Fruit fly (Drosophila melanogaster): ENCODE data around the gene Ptip.

Ptip gene

dm6 chr3L:13993742-13994719 is 34.9 kb downstream of the Ptip start, which contains the start of gene CtsK1 (continued):
- TF ChIP-seq CG1832 (GFP tag; optimal IDR thresholded peaks at IDR 0.05) (no peak), CG17612 (GFP tag; IDR thresholded peaks at IDR 0.05) (no peak), CG4820 (GFP tag; optimal IDR thresholded peaks at IDR 0.05) (no peak), CG15011 (GFP tag; optimal IDR thresholded peaks at IDR 0.05) (no peak), CG15479 (GFP tag; optimal IDR thresholded peaks at IDR 0.05) (no peak), run (tag; optimal IDR thresholded peaks at IDR 0.05) (no peak), al (GFP tag; IDR thresholded peaks at IDR 0.05) (no peak), Oli (tag; optimal IDR thresholded peaks at IDR 0.05) (peak; percentile 12), Ets97D (GFP tag; optimal IDR thresholded peaks at IDR 0.05) (peak; percentile 9), schlank (tag; optimal IDR thresholded peaks at IDR 0.05) (no peak), CG12391 (tag; optimal IDR thresholded peaks at IDR 0.05) (peak; percentile 46), fd64A (GFP tag; optimal IDR thresholded peaks at IDR 0.05) (no peak), Max (GFP tag; optimal IDR thresholded peaks at IDR 0.05) (no peak), CG17361 (GFP tag; IDR thresholded peaks at IDR 0.05) (peak; percentile 62; the same call in 2 of the 3 replicates), crol (GFP tag; IDR thresholded peaks at IDR 0.05) (no peak), az2 (GFP tag; optimal IDR thresholded peaks at IDR 0.05) (no peak), CG11560 (tag; IDR thresholded peaks at IDR 0.05) (no peak), oc (tag; optimal IDR thresholded peaks at IDR 0.05) (no peak), CG15696 (tag; optimal IDR thresholded peaks at IDR 0.05) (no peak), Sox102F (GFP tag; optimal IDR thresholded peaks at IDR 0.05) (no peak), crp (GFP tag; optimal IDR thresholded peaks at IDR 0.05) (peak in 1 of 2 experiments; percentile 48), vnd (GFP tag; IDR thresholded peaks at IDR 0.05; ENCODE audit: partially characterized antibody) (peak; percentile 61), ftz-f1 (GFP tag; optimal IDR thresholded peaks at IDR 0.05) (no peak), Hey (tag; optimal IDR thresholded peaks at IDR 0.05) (no peak), pzg (GFP tag; optimal IDR thresholded peaks at IDR 0.05) (peak; percentile 40), CG18262 (tag; optimal IDR thresholded peaks at IDR 0.05) (peak; percentile 50), CG32772 (GFP tag; IDR thresholded peaks at IDR 0.05) (no peak; the same call in 1 of the 2 replicates), chm (GFP tag; IDR thresholded peaks at IDR 0.05) (no peak), sisA (GFP tag; IDR thresholded peaks at IDR 0.05) (no peak), CG13424 (tag; optimal IDR thresholded peaks at IDR 0.05) (peak; percentile 30), wek (GFP tag; optimal IDR thresholded peaks at IDR 0.05) (no peak), D (optimal IDR thresholded peaks at IDR 0.05) (no peak), D (GFP tag; optimal IDR thresholded peaks at IDR 0.05) (no peak), Dref (GFP tag; IDR thresholded peaks at IDR 0.05) (peak; percentile 59), chinmo (GFP tag; IDR thresholded peaks at IDR 0.05; ENCODE audit: partially characterized antibody) (0 out of 4 replicates have a peak, but pooled peaks have one; percentile 71), mam (GFP tag; optimal IDR thresholded peaks at IDR 0.05) (no peak), Xrp1 (GFP tag; IDR thresholded peaks at IDR 0.05) (peak; percentile 70), bbx (GFP tag; IDR thresholded peaks at IDR 0.05; ENCODE audit: partially characterized antibody) (peak; percentile 10; the same call in 1 of the 2 replicates), Xbp1 (GFP tag; optimal IDR thresholded peaks at IDR 0.05) (peak; percentile 15), Poxn (GFP tag; IDR thresholded peaks at IDR 0.05) (no peak), CG18599 (GFP tag; optimal IDR thresholded peaks at IDR 0.05) (peak; percentile 26), abd-A (tag; optimal IDR thresholded peaks at IDR 0.05) (peak; percentile 8), CG4707 (GFP tag; optimal IDR thresholded peaks at IDR 0.05) (no peak), CG10147 (GFP tag; optimal IDR thresholded peaks at IDR 0.05) (peak; percentile 44), BEAF-32 (GFP tag; optimal IDR thresholded peaks at IDR 0.05) (peak; percentile 77), dati (GFP tag; IDR thresholded peaks at IDR 0.05) (0 out of 2 replicates have a peak, but pooled peaks have one; percentile 4), CG2116 (GFP tag; optimal IDR thresholded peaks at IDR 0.05) (peak; percentile 34)
